Worm (Caenorhabditis elegans): ENCODE measurements around the gene ife-3.

DNA sequence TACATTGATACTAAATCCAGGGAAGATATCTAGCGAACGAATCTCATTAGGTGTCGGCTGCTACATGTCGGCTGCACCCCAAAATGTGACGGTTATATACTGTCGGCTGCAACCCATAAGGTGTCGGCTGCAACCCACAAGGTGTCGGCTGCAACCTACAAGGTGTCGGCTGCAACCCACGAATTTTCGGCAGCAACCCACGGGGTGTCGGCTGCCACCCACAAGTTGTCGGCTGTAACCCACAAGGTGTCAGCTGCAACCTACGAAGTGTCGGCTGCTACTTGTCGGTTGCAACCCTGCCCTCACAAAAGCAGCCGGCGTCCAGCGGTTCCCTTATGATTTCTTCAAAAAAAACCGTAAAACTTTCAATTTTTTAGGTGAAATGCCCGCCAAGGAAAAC, 22.2 kb upstream of the ife-3 start:
- TF ChIP-seq snpc-4 (tag; optimal IDR thresholded peaks at IDR 0.05): no peak
- no peak for TF ChIP-seq lsy-2 (tag; optimal IDR thresholded peaks at IDR 0.05)
- no peak for TF ChIP-seq nhr-12 (tag; optimal IDR thresholded peaks at IDR 0.05)
- no peak for TF ChIP-seq sptf-1 (tag; optimal IDR thresholded peaks at IDR 0.05)
- TF ChIP-seq nhr-76 (tag; optimal IDR thresholded peaks at IDR 0.05): no peak
- no peak for TF ChIP-seq unc-62 (GFP tag; optimal IDR thresholded peaks at IDR 0.05)
